Worm (Caenorhabditis elegans): ENCODE measurements around the gene srbc-10.

The srbc-10 gene

DNA sequence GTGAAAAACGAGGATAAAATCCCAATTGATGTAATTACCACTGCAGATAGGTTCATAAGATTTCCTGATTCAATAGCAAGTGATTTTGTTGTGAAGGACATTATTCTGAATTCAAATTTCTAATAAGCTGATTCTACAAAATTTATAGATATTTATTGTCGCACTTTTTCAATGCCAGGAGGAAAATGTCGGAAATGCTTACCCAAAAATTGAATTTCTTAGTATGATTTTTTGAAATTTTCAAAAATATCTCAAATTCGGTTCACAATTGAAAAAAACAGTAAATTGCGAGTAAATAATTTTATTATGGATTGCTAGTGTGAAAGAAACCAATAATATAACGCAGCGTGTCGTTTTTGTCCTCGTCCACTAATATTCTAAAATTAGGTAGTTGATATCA, at the start of gene srbc-10:
Gene srbc-10 (minus strand): TSS at position 101 of the 400 bp plus-strand sequence.
- TF ChIP-seq dmd-4 (tag; optimal IDR thresholded peaks at IDR 0.05) (no peak), sma-9 (GFP tag; optimal IDR thresholded peaks at IDR 0.05) (no peak), sma-9 (tag; optimal IDR thresholded peaks at IDR 0.05) (no peak), ztf-4 (tag; optimal IDR thresholded peaks at IDR 0.05) (no peak), lin-13 (GFP tag; optimal IDR thresholded peaks at IDR 0.05) (no peak)

DNA sequence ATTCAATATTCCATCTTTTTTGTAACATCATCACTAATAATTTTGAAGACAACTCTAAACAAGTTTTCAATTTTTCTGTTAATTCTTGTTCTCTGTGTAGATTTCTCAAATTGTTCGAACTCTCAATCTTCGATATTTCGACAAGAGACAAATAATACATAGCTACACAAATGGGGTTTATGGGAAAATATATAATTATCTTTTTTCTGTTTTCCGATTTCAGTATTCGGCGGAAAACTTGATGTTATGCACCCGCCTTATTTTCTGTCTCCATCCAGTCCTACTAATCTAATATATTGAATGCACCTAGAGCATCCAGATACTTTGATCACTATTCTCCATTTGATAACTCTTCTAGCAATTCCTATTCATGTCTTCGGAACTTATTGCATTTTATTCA, 46.2 kb upstream of the srbc-10 start, which contains the start of gene srh-268:
Gene srh-268 (plus strand): TSS at position 301 of the 400 bp plus-strand sequence.
- TF ChIP-seq ztf-1 (GFP tag; conservative IDR thresholded peaks at IDR 0.05) (no peak), egl-27 (tag; optimal IDR thresholded peaks at IDR 0.05) (no peak), nhr-6 (tag; optimal IDR thresholded peaks at IDR 0.05) (no peak), fos-1 (tag; optimal IDR thresholded peaks at IDR 0.05) (no peak), C34F6.9 (tag; optimal IDR thresholded peaks at IDR 0.05) (no peak), mab-5 (tag; optimal IDR thresholded peaks at IDR 0.05) (no peak), nhr-25 (tag; optimal IDR thresholded peaks at IDR 0.05) (no peak), nhr-10 (tag; optimal IDR thresholded peaks at IDR 0.05) (no peak), nhr-129 (tag; optimal IDR thresholded peaks at IDR 0.05) (no peak), unc-62 (GFP tag; optimal IDR thresholded peaks at IDR 0.05) (no peak), alr-1 (tag; optimal IDR thresholded peaks at IDR 0.05) (no peak), lin-39 (tag; optimal IDR thresholded peaks at IDR 0.05) (no peak), dmd-4 (tag; optimal IDR thresholded peaks at IDR 0.05) (no peak)

DNA sequence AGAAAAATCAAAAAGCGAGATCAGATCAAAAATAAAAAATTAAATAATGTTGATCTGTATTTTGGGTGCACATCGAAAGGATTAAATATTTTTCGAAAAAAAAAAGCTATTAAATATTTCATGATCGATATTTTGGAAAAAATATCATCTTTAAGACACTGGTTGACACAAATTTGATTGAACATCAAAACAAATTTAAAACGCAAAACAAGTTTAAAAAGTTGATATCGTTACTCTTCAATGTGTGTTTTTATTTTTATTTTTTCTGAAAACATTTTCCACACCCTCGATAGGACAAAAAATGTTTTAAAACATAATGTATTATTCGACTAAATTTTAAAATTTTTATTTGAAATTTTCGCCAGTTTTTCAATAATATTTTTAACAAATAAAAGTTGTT, 45.2 kb upstream of the srbc-10 start, which contains the start of gene C54F6.12:
Gene C54F6.12 (minus strand): TSS at position 101 of the 400 bp plus-strand sequence.
- TF ChIP-seq lin-11 (tag; optimal IDR thresholded peaks at IDR 0.05) (no peak), F13H6.1 (tag; optimal IDR thresholded peaks at IDR 0.05) (no peak), unc-55 (GFP tag; optimal IDR thresholded peaks at IDR 0.05) (no peak)

DNA sequence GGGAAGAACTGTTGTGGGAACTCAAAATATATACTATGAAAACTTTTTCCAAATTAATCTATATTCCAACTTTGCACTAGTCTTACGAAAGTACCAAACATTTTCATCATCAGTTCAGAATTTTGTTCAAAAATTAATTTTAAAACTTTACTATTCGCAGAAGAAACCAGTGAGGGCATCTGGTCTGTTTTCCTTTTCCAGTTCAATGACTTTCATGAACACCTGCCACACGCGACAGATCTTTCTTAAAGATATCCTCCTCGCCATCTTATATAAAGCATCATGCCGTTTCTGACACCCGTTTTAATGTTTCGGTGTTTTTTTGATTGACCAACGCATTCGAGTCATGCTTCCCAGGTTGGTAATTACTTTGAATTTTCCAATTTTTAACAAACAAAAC, 40.1 kb upstream of the srbc-10 start, which contains the start of gene C54F6.3:
Gene C54F6.3 (plus strand): TSS at position 301 of the 400 bp plus-strand sequence.
- no peak for TF ChIP-seq sem-4 (tag; optimal IDR thresholded peaks at IDR 0.05)

DNA sequence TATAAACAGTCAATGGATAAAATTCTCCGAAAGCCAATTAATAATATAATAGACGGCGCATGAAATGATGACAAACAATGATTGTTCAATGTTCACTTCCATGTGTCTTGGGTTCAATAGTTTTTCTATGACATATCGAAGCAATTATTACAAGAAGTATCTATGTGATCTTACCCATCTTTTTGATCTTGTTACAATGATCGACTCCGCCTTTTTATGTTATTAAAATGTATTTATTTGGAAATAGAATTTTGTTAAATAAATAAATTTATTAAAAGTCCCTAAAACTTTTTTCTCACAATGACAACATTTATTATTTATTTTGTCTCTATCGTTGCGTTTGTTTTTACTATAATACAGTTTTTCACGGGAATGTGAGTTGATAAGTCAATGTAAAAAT, 37.0 kb upstream of the srbc-10 start, which contains the start of gene swt-2:
Gene swt-2 (plus strand): TSS at position 301 of the 400 bp plus-strand sequence.
- TF ChIP-seq ceh-82 (tag; optimal IDR thresholded peaks at IDR 0.05) (no peak), zag-1 (tag; optimal IDR thresholded peaks at IDR 0.05) (no peak)

DNA sequence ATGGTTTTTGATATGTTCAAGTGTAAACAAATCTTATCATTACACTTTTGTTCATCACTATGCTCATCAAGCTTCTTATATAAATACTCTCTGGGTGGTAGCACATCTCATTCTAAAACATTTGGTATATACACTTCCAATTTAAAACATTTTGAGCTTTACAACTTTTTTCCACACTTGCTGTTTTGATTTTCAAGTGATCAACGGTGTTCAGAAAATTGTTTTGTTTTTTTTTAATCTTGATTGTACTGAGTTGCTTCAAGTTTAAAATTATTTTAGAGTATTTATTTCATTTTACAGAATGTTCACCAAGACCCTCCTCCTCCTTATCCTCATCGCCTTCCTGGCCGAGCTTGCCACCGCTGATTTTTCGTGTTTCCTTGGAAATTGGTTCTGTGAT, 36.0 kb upstream of the srbc-10 start, which contains the start of gene C54F6.5:
Gene C54F6.5 (plus strand): TSS at position 301 of the 400 bp plus-strand sequence.
- TF ChIP-seq unc-62 (GFP tag; optimal IDR thresholded peaks at IDR 0.05) = no peak
- TF ChIP-seq ceh-82 (tag; optimal IDR thresholded peaks at IDR 0.05) = no peak
- TF ChIP-seq nhr-77 (tag; optimal IDR thresholded peaks at IDR 0.05) = no peak

DNA sequence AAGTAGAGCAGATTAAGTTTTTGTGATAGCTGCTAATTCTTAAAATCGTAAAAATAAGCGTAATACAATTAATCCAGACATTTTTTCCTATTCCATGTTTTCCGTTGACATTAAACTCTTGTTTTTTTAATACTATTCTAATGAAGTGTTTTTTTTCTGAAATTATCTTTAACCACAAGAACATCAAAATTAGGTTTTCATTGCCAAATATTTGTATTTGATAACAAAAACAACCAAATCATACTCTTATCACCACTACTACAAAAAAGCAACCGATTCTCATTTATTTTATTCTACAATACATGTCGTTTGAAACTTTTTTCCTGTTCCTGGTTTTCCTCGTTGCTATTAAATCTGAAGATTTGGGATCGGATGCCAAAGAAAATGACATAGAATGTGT, 34.3 kb upstream of the srbc-10 start, which contains the start of gene C54F6.17:
Gene C54F6.17 (plus strand): TSS at position 301 of the 400 bp plus-strand sequence.
- TF ChIP-seq R02D3.7 (tag; optimal IDR thresholded peaks at IDR 0.05) (no peak), nhr-25 (tag; optimal IDR thresholded peaks at IDR 0.05) (no peak), peb-1 (tag; optimal IDR thresholded peaks at IDR 0.05) (no peak), lin-39 (tag; optimal IDR thresholded peaks at IDR 0.05) (no peak), ama-1 (optimal IDR thresholded peaks at IDR 0.05) (no peak), sem-4 (tag; optimal IDR thresholded peaks at IDR 0.05) (no peak), lsy-2 (tag; optimal IDR thresholded peaks at IDR 0.05) (no peak), sma-9 (GFP tag; optimal IDR thresholded peaks at IDR 0.05) (no peak), sma-9 (tag; optimal IDR thresholded peaks at IDR 0.05) (no peak), mab-5 (tag; optimal IDR thresholded peaks at IDR 0.05) (no peak), nhr-10 (tag; optimal IDR thresholded peaks at IDR 0.05) (no peak), nhr-21 (tag; optimal IDR thresholded peaks at IDR 0.05) (no peak)

DNA sequence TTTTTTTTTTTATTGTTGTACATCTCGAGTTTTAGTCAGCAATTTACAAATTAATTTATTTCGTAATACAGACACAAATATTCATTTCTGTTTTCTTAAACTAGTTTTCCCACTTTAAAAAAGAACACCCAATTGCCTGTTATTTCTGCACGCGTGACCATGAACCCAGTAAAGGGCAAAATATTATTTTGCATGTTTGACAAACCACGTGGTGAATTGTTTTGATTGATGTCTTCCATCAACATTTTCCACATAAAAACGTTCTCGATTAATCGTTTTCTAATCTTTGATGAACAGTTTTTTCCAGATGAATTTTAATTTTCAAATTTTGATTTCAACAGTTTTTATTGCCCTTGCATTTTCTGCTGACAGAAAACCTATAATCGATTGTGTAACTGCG, 32.9 kb upstream of the srbc-10 start, which contains the start of gene C54F6.18:
Gene C54F6.18 (plus strand): TSS at position 301 of the 400 bp plus-strand sequence.
- TF ChIP-seq ama-1 (optimal IDR thresholded peaks at IDR 0.05) (no peak), ztf-11 (tag; optimal IDR thresholded peaks at IDR 0.05) (no peak), skn-1 (tag; optimal IDR thresholded peaks at IDR 0.05) (no peak), F13H6.1 (tag; optimal IDR thresholded peaks at IDR 0.05) (no peak), elt-3 (tag; optimal IDR thresholded peaks at IDR 0.05) (no peak), lin-39 (tag; optimal IDR thresholded peaks at IDR 0.05) (no peak), dmd-4 (tag; optimal IDR thresholded peaks at IDR 0.05) (no peak), blmp-1 (tag; optimal IDR thresholded peaks at IDR 0.05; ENCODE audit: insufficient read depth) (no peak), sma-9 (GFP tag; optimal IDR thresholded peaks at IDR 0.05) (no peak), sma-9 (tag; optimal IDR thresholded peaks at IDR 0.05) (no peak), crh-2 (tag; optimal IDR thresholded peaks at IDR 0.05) (no peak), sem-4 (tag; optimal IDR thresholded peaks at IDR 0.05) (no peak), aly-2 (tag; optimal IDR thresholded peaks at IDR 0.05) (no peak), snpc-4 (tag; optimal IDR thresholded peaks at IDR 0.05) (no peak), lin-11 (tag; optimal IDR thresholded peaks at IDR 0.05) (no peak), peb-1 (tag; optimal IDR thresholded peaks at IDR 0.05) (no peak)
